Worm (Caenorhabditis elegans): ENCODE results near the gene math-45.

DNA sequence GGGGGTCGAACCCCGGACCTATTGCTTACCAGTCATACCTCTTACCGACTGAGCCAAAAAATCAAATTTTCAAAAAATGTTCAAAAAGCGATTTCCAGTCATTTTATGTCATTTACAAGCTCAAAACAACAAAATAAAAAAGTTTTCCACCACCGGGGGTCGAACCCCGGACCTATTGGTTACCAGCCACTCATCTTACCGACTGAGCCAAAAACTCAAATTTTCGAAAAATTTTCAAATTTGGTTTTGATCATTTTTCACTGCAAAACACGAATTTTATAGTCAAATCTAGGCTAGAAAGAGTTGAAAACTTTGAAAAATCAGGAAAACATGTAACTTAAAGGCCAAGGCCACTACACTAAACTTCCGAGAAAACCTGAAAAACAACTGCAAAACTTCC is 41.2 kb downstream of the math-45 start:
- TF ChIP-seq lin-13 (GFP tag; optimal IDR thresholded peaks at IDR 0.05) (no peak), nhr-42 (GFP tag; IDR thresholded peaks at IDR 0.05) (no peak), cey-2 (tag; optimal IDR thresholded peaks at IDR 0.05; ENCODE audit: borderline replicate concordance, insufficient read depth) (no peak)
